Worm (Caenorhabditis elegans) whole organism, L1 larva: Measurements from ENCODE around the gene C04A11.5.

ENCODE experiments used
- C04F5.9 ChIP-seq: sonication (generic microtip); optimal IDR thresholded peaks from 2 replicates; lab custom pipeline; 2016; ENCODE audit warnings: missing genetic modification characterization, missing compliant biosample characterization
- C34B4.2 ChIP-seq: sonication (generic microtip); optimal IDR thresholded peaks from 2 replicates; lab custom pipeline; 2017; ENCODE audit warnings: mild to moderate bottlenecking, missing genetic modification characterization, missing compliant biosample characterization
- F16B12.6 ChIP-seq: fragments of 150-350 bp; optimal IDR thresholded peaks from 2 replicates; lab custom pipeline; 2014; ENCODE audit warnings: missing biosample characterization, missing genetic modification characterization
- aly-2 ChIP-seq: fragments of 150-350 bp; optimal IDR thresholded peaks from 2 replicates; lab custom pipeline; 2014; ENCODE audit warnings: missing biosample characterization, missing genetic modification characterization
- ama-1 ChIP-seq: fragments of 150-350 bp; optimal IDR thresholded peaks from 2 replicates; lab custom pipeline; 2014
- ceh-8 ChIP-seq: fragments of 200-800 bp; sonication (Bioruptor generic); optimal IDR thresholded peaks from 2 replicates; lab custom pipeline; 2018; ENCODE audit warnings: mild to moderate bottlenecking, missing genetic modification characterization, moderate library complexity, missing compliant biosample characterization
- ces-1 ChIP-seq: fragments of 150-350 bp; optimal IDR thresholded peaks from 2 replicates; lab custom pipeline; 2014; ENCODE audit warnings: missing biosample characterization, missing genetic modification reagents, missing genetic modification characterization
- dsc-1 ChIP-seq: sonication (generic microtip); optimal IDR thresholded peaks from 2 replicates; lab custom pipeline; 2016; ENCODE audit warnings: mild to moderate bottlenecking, missing genetic modification characterization, missing compliant biosample characterization
- efl-3 ChIP-seq: fragments of 200-800 bp; sonication (Bioruptor generic); optimal IDR thresholded peaks from 2 replicates; lab custom pipeline; 2018; ENCODE audit warnings: mild to moderate bottlenecking, missing genetic modification characterization, missing compliant biosample characterization
- egl-27 ChIP-seq, 2 experiments: fragments of 150-350 bp in 1 of 2; sonication (generic microtip); optimal IDR thresholded peaks; 3 replicates each; lab custom pipeline; 2017 to 2018; ENCODE audit warnings: missing biosample characterization in 2 of 2, missing genetic modification characterization in 2 of 2, missing genetic modification reagents in 2 of 2
- elt-3 ChIP-seq, 6 experiments: fragments of 150-350 bp in 1 of 6; sonication (generic microtip); optimal IDR thresholded peaks; 2 replicates each; lab custom pipeline; 2017 to 2018; ENCODE audit warnings: missing biosample characterization in 6 of 6, missing genetic modification characterization in 6 of 6, inconsistent platforms in 1 of 6
- ets-5 ChIP-seq: fragments of 200-800 bp; sonication (Bioruptor generic); IDR thresholded peaks from 2 replicates; pipeline ENCODE4 v1.3.6; 2022; ENCODE audit warnings: missing genetic modification characterization, missing compliant biosample characterization
- fkh-8 ChIP-seq: sonication (generic microtip); optimal IDR thresholded peaks from 2 replicates; lab custom pipeline; 2016; ENCODE audit warnings: mild to moderate bottlenecking, missing genetic modification characterization, missing compliant biosample characterization
- fos-1 ChIP-seq: fragments of 150-350 bp; optimal IDR thresholded peaks from 2 replicates; lab custom pipeline; 2014; ENCODE audit warnings: missing biosample characterization, missing genetic modification characterization
- hlh-17 ChIP-seq: fragments of 200-800 bp; sonication (Bioruptor generic); optimal IDR thresholded peaks from 2 replicates; lab custom pipeline; 2018; ENCODE audit warnings: missing genetic modification characterization, mild to moderate bottlenecking, missing compliant biosample characterization, moderate library complexity, borderline replicate concordance
- hlh-4 ChIP-seq: sonication (generic microtip); optimal IDR thresholded peaks from 2 replicates; lab custom pipeline; 2016; ENCODE audit warnings: mild to moderate bottlenecking, missing genetic modification characterization, missing compliant biosample characterization
- lin-14 ChIP-seq: fragments of 200-800 bp; sonication (Bioruptor generic); optimal IDR thresholded peaks from 2 replicates; lab custom pipeline; 2018; ENCODE audit warnings: mild to moderate bottlenecking, missing genetic modification characterization, moderate library complexity, missing compliant biosample characterization
- lin-15B ChIP-seq: fragments of 150-350 bp; sonication (generic microtip); optimal IDR thresholded peaks from 3 replicates; lab custom pipeline; 2014; ENCODE audit warnings: missing biosample characterization, missing genetic modification characterization
- mab-9 ChIP-seq: fragments of 200-800 bp; sonication (Bioruptor generic); IDR thresholded peaks from 2 replicates; pipeline ENCODE4 v1.3.6; 2022; ENCODE audit warnings: missing genetic modification reagents, missing genetic modification characterization, missing compliant biosample characterization
- nhr-12 ChIP-seq: sonication (generic microtip); optimal IDR thresholded peaks from 2 replicates; lab custom pipeline; 2017; ENCODE audit warnings: missing biosample characterization, missing genetic modification characterization
- nhr-19 ChIP-seq: fragments of 200-800 bp; sonication (Bioruptor generic); conservative IDR thresholded peaks from 2 replicates; pipeline ENCODE4 v1.3.6; 2022; ENCODE audit warnings: missing genetic modification characterization, missing compliant biosample characterization
- nhr-20 ChIP-seq: sonication (generic microtip); optimal IDR thresholded peaks from 2 replicates; lab custom pipeline; 2016; ENCODE audit warnings: mild to moderate bottlenecking, missing genetic modification characterization, missing compliant biosample characterization
- nhr-28 ChIP-seq: fragments of 150-350 bp; optimal IDR thresholded peaks from 2 replicates; lab custom pipeline; 2014; ENCODE audit warnings: missing biosample characterization, missing genetic modification characterization
- nhr-71 ChIP-seq: sonication (generic microtip); optimal IDR thresholded peaks from 2 replicates; lab custom pipeline; 2016; ENCODE audit warnings: mild to moderate bottlenecking, missing genetic modification characterization, moderate library complexity, missing compliant biosample characterization
- nhr-85 ChIP-seq: sonication (generic microtip); peaks from one replicate; lab custom pipeline; 2016; ENCODE audit warnings: missing genetic modification characterization, inconsistent platforms, missing compliant biosample characterization
- pax-3 ChIP-seq: fragments of 200-800 bp; sonication (Bioruptor generic); optimal IDR thresholded peaks from 2 replicates; lab custom pipeline; 2018; ENCODE audit warnings: mild to moderate bottlenecking, missing genetic modification characterization, moderate library complexity, missing compliant biosample characterization
- pqm-1 ChIP-seq: sonication (generic microtip); optimal IDR thresholded peaks from 3 replicates; lab custom pipeline; 2017; ENCODE audit warnings: missing biosample characterization, missing genetic modification characterization
- rnt-1 ChIP-seq: sonication (generic microtip); optimal IDR thresholded peaks from 2 replicates; lab custom pipeline; 2016; ENCODE audit warnings: mild to moderate bottlenecking, missing genetic modification characterization, moderate library complexity, missing compliant biosample characterization
- skn-1 ChIP-seq: fragments of 150-350 bp; optimal IDR thresholded peaks from 2 replicates; lab custom pipeline; 2014; ENCODE audit warnings: missing biosample characterization, missing genetic modification characterization
- snpc-4 ChIP-seq: fragments of 150-350 bp; optimal IDR thresholded peaks from 2 replicates; lab custom pipeline; 2014; ENCODE audit warnings: missing biosample characterization, missing genetic modification characterization
- snu-23 ChIP-seq: sonication (generic microtip); optimal IDR thresholded peaks from 2 replicates; lab custom pipeline; 2016; ENCODE audit warnings: missing genetic modification characterization, missing compliant biosample characterization
- sox-4 ChIP-seq: sonication (generic microtip); optimal IDR thresholded peaks from 2 replicates; lab custom pipeline; 2016; ENCODE audit warnings: missing genetic modification characterization, missing compliant biosample characterization
- sptf-1 ChIP-seq: fragments of 150-350 bp; optimal IDR thresholded peaks from 2 replicates; lab custom pipeline; 2014; ENCODE audit warnings: missing biosample characterization, missing genetic modification characterization
- tlp-1 ChIP-seq: fragments of 150-350 bp; optimal IDR thresholded peaks from 2 replicates; lab custom pipeline; 2014; ENCODE audit warnings: missing biosample characterization, missing genetic modification characterization
- xbp-1 ChIP-seq: sonication (generic microtip); optimal IDR thresholded peaks from 2 replicates; lab custom pipeline; 2016; ENCODE audit warnings: missing genetic modification characterization, missing compliant biosample characterization
- zip-4 ChIP-seq: fragments of 200-800 bp; sonication (Bioruptor generic); optimal IDR thresholded peaks from 2 replicates; lab custom pipeline; 2018; ENCODE audit warnings: mild to moderate bottlenecking, missing genetic modification characterization, moderate library complexity, missing compliant biosample characterization

Gene C04A11.5

ce11 chrX:13702923-13703322, 38.5 kb downstream of the C04A11.5 start:
- TF ChIP-seq fos-1 (tag; lab: Kevin White, UChicago) (no peak), sptf-1 (no peak), pqm-1 (tag; lab: Kevin White, UChicago) (no peak), nhr-28 (tag; lab: Kevin White, UChicago) (no peak), C04F5.9 (no peak), ceh-8 (no peak), hlh-17 (no peak), tlp-1 (tag; lab: Kevin White, UChicago) (no peak), elt-3 (tag; optimal IDR thresholded peaks at IDR 0.05; lab: Kevin White, UChicago) (no peak), fkh-8 (no peak), aly-2 (tag; lab: Kevin White, UChicago) (no peak), nhr-19 (GFP tag; lab: Robert Waterston, UW) (no peak), efl-3 (GFP tag; lab: Kevin White, UChicago) (no peak), nhr-12 (no peak), hlh-4 (tag; lab: Kevin White, UChicago) (no peak), C34B4.2 (tag; lab: Kevin White, UChicago) (no peak), zip-4 (GFP tag; lab: Kevin White, UChicago) (no peak), sox-4 (tag; lab: Kevin White, UChicago) (no peak), ets-5 (GFP tag; lab: Robert Waterston, UW) (no peak)

ce11 chrX:13706607-13707006, 42.2 kb downstream of the C04A11.5 start, which contains the start of gene K02D3.1:
K02D3.1 (plus strand) TSS chrX:13706907.
- TF ChIP-seq mab-9 (GFP tag; lab: Robert Waterston, UW): no peak
- TF ChIP-seq ces-1 (GFP tag; lab: Kevin White, UChicago): no peak
- no peak for TF ChIP-seq lin-15B
- TF ChIP-seq, all 84 proteins: peak for 0

- TF ChIP-seq xbp-1 (tag; lab: Kevin White, UChicago) (no peak), snpc-4 (tag; lab: Kevin White, UChicago) (peak; percentile 45)
Observed at ce11 chrX:13709060-13709459, 44.7 kb downstream of the C04A11.5 start.

ce11 chrX:13711909-13712308, 47.5 kb downstream of the C04A11.5 start, which contains the start of gene K02D3.2:
K02D3.2 (minus strand) TSS chrX:13712009.
- TF ChIP-seq snu-23 (GFP tag; lab: Kevin White, UChicago): peak; percentile 29
- TF ChIP-seq F16B12.6: no peak
- no peak for TF ChIP-seq zip-4 (GFP tag; lab: Kevin White, UChicago)
- no peak for TF ChIP-seq C34B4.2 (tag; lab: Kevin White, UChicago)

ce11 chrX:13712992-13713391, 48.6 kb downstream of the C04A11.5 start:
- TF ChIP-seq nhr-20 (no peak), rnt-1 (peak; percentile 26), ceh-8 (peak; percentile 29), skn-1 (no peak), fkh-8 (peak; percentile 61), lin-14 (GFP tag; lab: Kevin White, UChicago) (peak; percentile 36), dsc-1 (tag; lab: Kevin White, UChicago) (peak; percentile 16), egl-27 (tag; optimal IDR thresholded peaks at IDR 0.05; lab: Kevin White, UChicago) (no peak), pax-3 (tag; lab: Kevin White, UChicago) (peak; percentile 3), nhr-71 (tag; lab: Kevin White, UChicago) (peak; percentile 45)

- TF ChIP-seq nhr-85 (tag; lab: Kevin White, UChicago) (peak; percentile 45), ama-1 (lab: Kevin White, UChicago) (no peak)
Observed at ce11 chrX:13713857-13714256, 49.5 kb downstream of the C04A11.5 start, which contains the start of gene K11E4.1. K11E4.1 (plus strand) TSS chrX:13714157.
